Fruit fly (Drosophila melanogaster) whole organism, embryonic: ENCODE data around the gene Awh.

ENCODE experiments used
- Antp ChIP-seq: fragments of 200-800 bp; sonication (Bioruptor generic); optimal IDR thresholded peaks from 3 replicates; lab custom pipeline; 2016; ENCODE audit warnings: missing biosample characterization, missing genetic modification characterization
- B-H2 ChIP-seq: fragments of 200-800 bp; sonication (Bioruptor generic); optimal IDR thresholded peaks from 2 replicates; lab custom pipeline; 2018; ENCODE audit warnings: missing biosample characterization, mild to moderate bottlenecking, missing genetic modification characterization
- CG10147 ChIP-seq: fragments of 200-800 bp; sonication (Bioruptor generic); optimal IDR thresholded peaks from 2 replicates; lab custom pipeline; 2019; ENCODE audit warnings: missing biosample characterization, mild to moderate bottlenecking, missing genetic modification characterization, moderate library complexity
- CG10267 ChIP-seq: fragments of 200-800 bp; sonication (Bioruptor generic); optimal IDR thresholded peaks from 2 replicates; lab custom pipeline; 2018; ENCODE audit warnings: missing biosample characterization, mild to moderate bottlenecking, missing genetic modification characterization, moderate library complexity
- CG11085 ChIP-seq: fragments of 200-800 bp; sonication (Bioruptor generic); IDR thresholded peaks from 2 replicates; pipeline ENCODE4 v1.3.6; 2022; ENCODE audit warnings: missing biosample characterization, missing genetic modification characterization
- CG11093 ChIP-seq: fragments of 200-800 bp; sonication (Bioruptor generic); IDR thresholded peaks from 3 replicates; pipeline ENCODE4 v1.3.6; 2022; ENCODE audit warnings: missing biosample characterization, missing genetic modification characterization
- CG12299 ChIP-seq: fragments of 200-800 bp; sonication (Bioruptor generic); optimal IDR thresholded peaks from 2 replicates; lab custom pipeline; 2018; ENCODE audit warnings: missing biosample characterization, mild to moderate bottlenecking, missing genetic modification characterization
- CG13287 ChIP-seq: fragments of 200-800 bp; sonication (Bioruptor generic); IDR thresholded peaks from 2 replicates; pipeline ENCODE4 v1.3.6; 2022; ENCODE audit warnings: missing biosample characterization, missing genetic modification characterization; ENCODE audit not compliant: partially characterized antibody
- CG14050 ChIP-seq: fragments of 200-800 bp; sonication (Bioruptor generic); IDR thresholded peaks from 3 replicates; pipeline ENCODE4 v1.3.6; 2022; ENCODE audit warnings: missing biosample characterization, missing genetic modification characterization
- CG15011 ChIP-seq: fragments of 200-800 bp; sonication (Bioruptor generic); optimal IDR thresholded peaks from 3 replicates; lab custom pipeline; 2018; ENCODE audit warnings: missing biosample characterization, mild to moderate bottlenecking, missing genetic modification characterization
- CG15479 ChIP-seq: fragments of 200-800 bp; sonication (Bioruptor generic); optimal IDR thresholded peaks from 3 replicates; lab custom pipeline; 2019; ENCODE audit warnings: missing biosample characterization, mild to moderate bottlenecking, missing genetic modification characterization, moderate library complexity
- CG15696 ChIP-seq: fragments of 200-800 bp; sonication (Bioruptor generic); optimal IDR thresholded peaks from 2 replicates; lab custom pipeline; 2019; ENCODE audit warnings: missing biosample characterization, mild to moderate bottlenecking, missing genetic modification characterization, moderate library complexity
- CG1603 ChIP-seq: fragments of 200-800 bp; sonication (Bioruptor generic); optimal IDR thresholded peaks from 2 replicates; lab custom pipeline; 2019; ENCODE audit warnings: missing biosample characterization, mild to moderate bottlenecking, missing genetic modification characterization, moderate library complexity
- CG18476 ChIP-seq: fragments of 200-800 bp; sonication (Bioruptor generic); optimal IDR thresholded peaks from 2 replicates; lab custom pipeline; 2016; ENCODE audit warnings: missing biosample characterization, mild to moderate bottlenecking, missing genetic modification characterization
- CG31224 ChIP-seq: fragments of 200-800 bp; sonication (Bioruptor generic); IDR thresholded peaks from 2 replicates; pipeline ENCODE4 v1.3.6; 2022; ENCODE audit warnings: missing biosample characterization, missing genetic modification characterization
- CG31388 ChIP-seq: fragments of 200-800 bp; sonication (Bioruptor generic); optimal IDR thresholded peaks from 2 replicates; lab custom pipeline; 2016; ENCODE audit warnings: missing biosample characterization, missing genetic modification characterization
- CG32767 ChIP-seq: fragments of 200-800 bp; sonication (Bioruptor generic); IDR thresholded peaks from 2 replicates; pipeline ENCODE4 v1.3.6; 2022; ENCODE audit warnings: missing biosample characterization, missing genetic modification characterization
- CG3726 ChIP-seq: fragments of 200-800 bp; sonication (Bioruptor generic); IDR thresholded peaks from 3 replicates; pipeline ENCODE4, ENCODE4 v1.3.6; 2022; ENCODE audit warnings: missing biosample characterization, missing genetic modification characterization
- CG42726 ChIP-seq: fragments of 200-800 bp; sonication (Bioruptor generic); IDR thresholded peaks from 2 replicates; pipeline ENCODE4 v1.3.6; 2022; ENCODE audit warnings: missing biosample characterization, missing genetic modification characterization; ENCODE audit not compliant: partially characterized antibody
- CG9609 ChIP-seq: fragments of 200-800 bp; sonication (Bioruptor generic); optimal IDR thresholded peaks from 3 replicates; lab custom pipeline; 2016; ENCODE audit warnings: missing biosample characterization, missing genetic modification characterization
- Camta ChIP-seq: fragments of 200-800 bp; sonication (Bioruptor generic); optimal IDR thresholded peaks from 2 replicates; lab custom pipeline; 2016; ENCODE audit warnings: missing biosample characterization, missing genetic modification characterization
- Dbx ChIP-seq: fragments of 200-800 bp; sonication (Bioruptor generic); IDR thresholded peaks from 3 replicates; pipeline ENCODE4 v1.3.6; 2022; ENCODE audit warnings: missing biosample characterization, missing genetic modification characterization
- Doc2 ChIP-seq: fragments of 200-800 bp; sonication (Bioruptor generic); IDR thresholded peaks from 2 replicates; pipeline ENCODE4 v1.3.6; 2022; ENCODE audit warnings: missing biosample characterization, missing genetic modification characterization
- Fer3 ChIP-seq: fragments of 200-800 bp; sonication (Bioruptor generic); optimal IDR thresholded peaks from 2 replicates; lab custom pipeline; 2018; ENCODE audit warnings: missing biosample characterization, mild to moderate bottlenecking, missing genetic modification characterization, moderate library complexity
- Gsc ChIP-seq: fragments of 200-800 bp; sonication (Bioruptor generic); IDR thresholded peaks from 2 replicates; pipeline ENCODE4 v1.3.6; 2022; ENCODE audit warnings: missing biosample characterization, missing genetic modification characterization
- Hr78 ChIP-seq, 2 experiments: fragments of 200-800 bp in 1 of 2; fragments of >200 bp in 1 of 2; sonication (Bioruptor generic) in 1 of 2; optimal IDR thresholded peaks; 2 replicates each; lab custom pipeline; 2017 to 2019; ENCODE audit warnings: missing biosample characterization in 2 of 2, missing genetic modification characterization in 2 of 2, mild to moderate bottlenecking in 1 of 2, moderate library complexity in 1 of 2
- MESR4 ChIP-seq: fragments of 200-800 bp; sonication (Bioruptor generic); optimal IDR thresholded peaks from 2 replicates; lab custom pipeline; 2018; ENCODE audit warnings: missing biosample characterization, mild to moderate bottlenecking, missing genetic modification characterization, moderate library complexity
- Ssrp ChIP-seq: fragments of 200-800 bp; sonication (Bioruptor generic); optimal IDR thresholded peaks from 2 replicates; lab custom pipeline; 2018; ENCODE audit warnings: missing biosample characterization, mild to moderate bottlenecking, missing genetic modification characterization, moderate library complexity
- Vsx1 ChIP-seq: fragments of 200-800 bp; sonication (Bioruptor generic); optimal IDR thresholded peaks from 2 replicates; lab custom pipeline; 2017; ENCODE audit warnings: missing biosample characterization, mild to moderate bottlenecking, missing genetic modification characterization, missing genetic modification reagents
- abd-A ChIP-seq: fragments of 200-800 bp; sonication (Bioruptor generic); optimal IDR thresholded peaks from 3 replicates; lab custom pipeline; 2019; ENCODE audit warnings: missing biosample characterization, mild to moderate bottlenecking, missing genetic modification characterization, moderate library complexity
- aop ChIP-seq: fragments of 200-800 bp; sonication (Bioruptor generic); IDR thresholded peaks from 2 replicates; pipeline ENCODE4 v1.3.6; 2022; ENCODE audit warnings: missing biosample characterization, missing genetic modification characterization
- bigmax ChIP-seq: fragments of 200-800 bp; sonication (Bioruptor generic); optimal IDR thresholded peaks from 2 replicates; lab custom pipeline; 2018; ENCODE audit warnings: missing biosample characterization, mild to moderate bottlenecking, missing genetic modification characterization
- cad ChIP-seq: fragments of >200 bp; optimal IDR thresholded peaks from 2 replicates; lab custom pipeline; 2017; ENCODE audit warnings: missing biosample characterization, missing genetic modification characterization
- chm ChIP-seq: fragments of 200-800 bp; sonication (Bioruptor generic); IDR thresholded peaks from 2 replicates; pipeline ENCODE4 v1.3.6; 2022; ENCODE audit warnings: missing biosample characterization, missing genetic modification characterization
- ci ChIP-seq: fragments of 200-800 bp; sonication (Bioruptor generic); IDR thresholded peaks from 3 replicates; pipeline ENCODE4 v1.3.6; 2022; ENCODE audit warnings: missing biosample characterization, missing genetic modification characterization
- fd64A ChIP-seq: fragments of 200-800 bp; sonication (Bioruptor generic); optimal IDR thresholded peaks from 3 replicates; lab custom pipeline; 2018; ENCODE audit warnings: missing biosample characterization, mild to moderate bottlenecking, missing genetic modification characterization
- hth ChIP-seq: fragments of >200 bp; optimal IDR thresholded peaks from 2 replicates; lab custom pipeline; 2017; ENCODE audit warnings: inconsistent platforms
- jing ChIP-seq: fragments of 200-800 bp; sonication (Bioruptor generic); optimal IDR thresholded peaks from 2 replicates; lab custom pipeline; 2018; ENCODE audit warnings: missing biosample characterization, mild to moderate bottlenecking, missing genetic modification characterization
- kni ChIP-seq: fragments of 200-800 bp; sonication (Bioruptor generic); optimal IDR thresholded peaks from 3 replicates; lab custom pipeline; 2017; ENCODE audit warnings: mild to moderate bottlenecking, missing biosample characterization, missing genetic modification reagents, missing genetic modification characterization
- nau ChIP-seq: fragments of 200-800 bp; sonication (Bioruptor generic); optimal IDR thresholded peaks from 3 replicates; lab custom pipeline; 2017; ENCODE audit warnings: missing biosample characterization, mild to moderate bottlenecking, missing genetic modification characterization, missing genetic modification reagents
- pb ChIP-seq: fragments of 200-800 bp; sonication (Bioruptor generic); optimal IDR thresholded peaks from 3 replicates; lab custom pipeline; 2016; ENCODE audit warnings: missing biosample characterization, missing genetic modification characterization
- pfk ChIP-seq: fragments of 200-800 bp; sonication (Bioruptor generic); optimal IDR thresholded peaks from 2 replicates; lab custom pipeline; 2018; ENCODE audit warnings: missing biosample characterization, mild to moderate bottlenecking, missing genetic modification characterization, moderate library complexity
- phol ChIP-seq: fragments of 200-800 bp; sonication (Bioruptor generic); optimal IDR thresholded peaks from 3 replicates; lab custom pipeline; 2018; ENCODE audit warnings: missing biosample characterization, mild to moderate bottlenecking, missing genetic modification characterization, moderate library complexity
- pita ChIP-seq: fragments of 200-800 bp; sonication (Bioruptor generic); optimal IDR thresholded peaks from 2 replicates; lab custom pipeline; 2017; ENCODE audit warnings: missing biosample characterization, mild to moderate bottlenecking, missing genetic modification characterization
- prd ChIP-seq, 3 experiments: fragments of >200 bp in 2 of 3; fragments of 200-800 bp in 1 of 3; sonication (Bioruptor generic) in 1 of 3; optimal IDR thresholded peaks in 2 of 3; IDR thresholded peaks in 1 of 3; 2 replicates in 2 of 3; 3 replicates in 1 of 3; pipeline versions ENCODE4 v1.3.6 to Lab custom; 2017 to 2022; ENCODE audit warnings: missing biosample characterization in 1 of 3, missing genetic modification characterization in 1 of 3
- pros ChIP-seq: fragments of 200-800 bp; sonication (Bioruptor generic); optimal IDR thresholded peaks from 3 replicates; lab custom pipeline; 2019; ENCODE audit warnings: missing biosample characterization, mild to moderate bottlenecking, missing genetic modification characterization, moderate library complexity
- sens ChIP-seq: fragments of 200-800 bp; sonication (Bioruptor generic); peaks from one replicate; lab custom pipeline; 2016; ENCODE audit warnings: missing biosample characterization, missing genetic modification characterization
- sens-2 ChIP-seq: fragments of 200-800 bp; sonication (Bioruptor generic); IDR thresholded peaks from 2 replicates; pipeline ENCODE4 v1.3.6; 2022; ENCODE audit warnings: missing biosample characterization, missing genetic modification characterization
- ttk ChIP-seq: fragments of 200-800 bp; sonication (Bioruptor generic); IDR thresholded peaks from 2 replicates; pipeline ENCODE4 v2.1.2; 2022; ENCODE audit warnings: missing biosample characterization, missing genetic modification characterization
- zen2 ChIP-seq: fragments of 200-800 bp; sonication (Bioruptor generic); IDR thresholded peaks from 3 replicates; pipeline ENCODE4 v1.3.6; 2022; ENCODE audit warnings: missing biosample characterization, missing genetic modification characterization; ENCODE audit not compliant: partially characterized antibody

Awh gene

dm6 chr3L:3826541-3826940 is 19.5 kb upstream of the Awh start (continued):
- no peak for TF ChIP-seq Hr78 (GFP tag; optimal IDR thresholded peaks at IDR 0.05; lab: Kevin White, UChicago)
- TF ChIP-seq Fer3 (tag; lab: Kevin White, UChicago) = peak; percentile 89
- 0 out of 3 replicates have a peak, but pooled peaks have one; percentile 50 for TF ChIP-seq CG3726 (GFP tag; lab: Robert Waterston, UW)
- no peak for TF ChIP-seq Camta (GFP tag; lab: Kevin White, UChicago)
- no peak for TF ChIP-seq kni
- peak; percentile 60; the same call in 1 of the 2 replicates for TF ChIP-seq CG11085 (GFP tag; lab: Robert Waterston, UW)
- no peak for TF ChIP-seq sens-2
- peak; percentile 72 for TF ChIP-seq CG14050
- peak; percentile 84 for TF ChIP-seq CG12299 (tag; lab: Kevin White, UChicago)
- TF ChIP-seq CG31224 (GFP tag; lab: Robert Waterston, UW) = peak; percentile 49; the same call in 1 of the 2 replicates
- peak; percentile 79 for TF ChIP-seq CG10267
- TF ChIP-seq sens = peak; percentile 90
- TF ChIP-seq aop (GFP tag; lab: Robert Waterston, UW) = no peak
- no peak for TF ChIP-seq CG42726 (GFP tag; lab: Robert Waterston, UW)
- no peak for TF ChIP-seq pb (GFP tag; lab: Kevin White, UChicago)
- peak; percentile 49 for TF ChIP-seq CG15696
- peak; percentile 91 for TF ChIP-seq ci
- TF ChIP-seq cad = no peak
- TF ChIP-seq CG9609 (GFP tag; lab: Kevin White, UChicago) = no peak
- TF ChIP-seq CG31388 = no peak
- no peak for TF ChIP-seq CG13287 (GFP tag; lab: Robert Waterston, UW)
- peak; percentile 78 for TF ChIP-seq Ssrp
- TF ChIP-seq fd64A (GFP tag; lab: Kevin White, UChicago) = peak; percentile 5
- TF ChIP-seq nau (GFP tag; lab: Kevin White, UChicago) = no peak
- TF ChIP-seq Vsx1 = no peak
- TF ChIP-seq hth (lab: Kevin White, UChicago) = no peak
- peak; percentile 80 for TF ChIP-seq CG32767 (GFP tag; lab: Robert Waterston, UW)
- TF ChIP-seq MESR4 = peak; percentile 6
- no peak for TF ChIP-seq CG15479 (GFP tag; lab: Kevin White, UChicago)
- TF ChIP-seq CG15011 (GFP tag; lab: Kevin White, UChicago) = peak; percentile 50
- no peak for TF ChIP-seq bigmax (GFP tag; lab: Kevin White, UChicago)
- TF ChIP-seq pros (GFP tag; lab: Kevin White, UChicago) = no peak
- TF ChIP-seq chm = 0 out of 2 replicates have a peak, but pooled peaks have one; percentile 26
- TF ChIP-seq phol (tag; lab: Kevin White, UChicago) = peak; percentile 84
- TF ChIP-seq zen2 (GFP tag; lab: Robert Waterston, UW) = no peak
- peak; percentile 70 for TF ChIP-seq ttk (GFP tag; lab: Robert Waterston, UW)
- TF ChIP-seq B-H2 = peak; percentile 76
- no peak for TF ChIP-seq Gsc
- TF ChIP-seq CG18476 (GFP tag; lab: Kevin White, UChicago) = peak; percentile 48
- TF ChIP-seq prd (optimal IDR thresholded peaks at IDR 0.05; lab: Kevin White, UChicago) = no peak
- peak; percentile 67; the same call in 2 of the 3 replicates for TF ChIP-seq prd (GFP tag; IDR thresholded peaks at IDR 0.05; lab: Robert Waterston, UW)
- TF ChIP-seq abd-A (tag; lab: Kevin White, UChicago) = peak; percentile 31
- 0 out of 3 replicates have a peak, but pooled peaks have one; percentile 9 for TF ChIP-seq CG11093 (GFP tag; lab: Robert Waterston, UW)
- no peak for TF ChIP-seq CG1603 (tag; lab: Kevin White, UChicago)
- peak; percentile 10 for TF ChIP-seq jing (GFP tag; lab: Kevin White, UChicago)
- peak; percentile 86 for TF ChIP-seq CG10147 (GFP tag; lab: Kevin White, UChicago)
- TF ChIP-seq Doc2 = no peak
- TF ChIP-seq Antp (GFP tag; lab: Kevin White, UChicago) = peak; percentile 7
- TF ChIP-seq Dbx (GFP tag; lab: Robert Waterston, UW) = peak; percentile 85
- no peak for TF ChIP-seq pfk (GFP tag; lab: Kevin White, UChicago)
- TF ChIP-seq pita (GFP tag; lab: Kevin White, UChicago) = no peak
